Fruit fly (Drosophila melanogaster) whole organism, pupa: ENCODE results near the gene CG32053.

Experiments
- CG10348 ChIP-seq: fragments of 200-800 bp; sonication (Bioruptor generic); IDR thresholded peaks from 2 replicates; pipeline ENCODE4 v1.3.6; 2022; ENCODE audit warnings: missing biosample characterization, missing genetic modification characterization
- CG13204 ChIP-seq: fragments of 200-800 bp; sonication (Bioruptor generic); optimal IDR thresholded peaks from 2 replicates; lab custom pipeline; 2018; ENCODE audit warnings: missing biosample characterization, mild to moderate bottlenecking, missing genetic modification characterization, moderate library complexity
- CG14655 ChIP-seq: fragments of 200-800 bp; sonication (Bioruptor generic); optimal IDR thresholded peaks from 3 replicates; lab custom pipeline; 2017; ENCODE audit warnings: mild to moderate bottlenecking, missing biosample characterization, missing genetic modification reagents, missing genetic modification characterization
- CG15710 ChIP-seq: fragments of 200-800 bp; sonication (Bioruptor generic); optimal IDR thresholded peaks from 2 replicates; lab custom pipeline; 2018; ENCODE audit warnings: missing biosample characterization, mild to moderate bottlenecking, missing genetic modification characterization, moderate library complexity
- CG17806 ChIP-seq: fragments of 200-800 bp; sonication (Bioruptor generic); optimal IDR thresholded peaks from 2 replicates; lab custom pipeline; 2018; ENCODE audit warnings: missing biosample characterization, mild to moderate bottlenecking, missing genetic modification characterization, moderate library complexity
- CG32121 ChIP-seq: fragments of 200-800 bp; sonication (Bioruptor generic); IDR thresholded peaks from 2 replicates; pipeline ENCODE4 v1.3.6; 2022; ENCODE audit warnings: missing biosample characterization, missing genetic modification characterization
- CG34367 ChIP-seq: fragments of 200-800 bp; sonication (Bioruptor generic); optimal IDR thresholded peaks from 2 replicates; lab custom pipeline; 2018; ENCODE audit warnings: missing biosample characterization, mild to moderate bottlenecking, missing genetic modification characterization
- CG4496 ChIP-seq: fragments of 200-800 bp; sonication (Bioruptor generic); IDR thresholded peaks from 3 replicates; pipeline ENCODE4 v1.3.6; 2022; ENCODE audit warnings: missing biosample characterization, missing genetic modification characterization
- CG8159 ChIP-seq: fragments of 200-800 bp; sonication (Bioruptor generic); optimal IDR thresholded peaks from 3 replicates; lab custom pipeline; 2018; ENCODE audit warnings: missing biosample characterization, mild to moderate bottlenecking, missing genetic modification characterization, moderate library complexity
- CG9948 ChIP-seq: fragments of 200-800 bp; sonication (Bioruptor generic); optimal IDR thresholded peaks from 2 replicates; lab custom pipeline; 2018; ENCODE audit warnings: missing biosample characterization, mild to moderate bottlenecking, missing genetic modification characterization, moderate library complexity
- D1 ChIP-seq: fragments of 200-800 bp; sonication (Bioruptor generic); optimal IDR thresholded peaks from 2 replicates; lab custom pipeline; 2018; ENCODE audit warnings: missing biosample characterization, mild to moderate bottlenecking, missing genetic modification characterization, moderate library complexity
- EcR ChIP-seq: fragments of 200-800 bp; sonication (Bioruptor generic); optimal IDR thresholded peaks from 3 replicates; lab custom pipeline; 2019; ENCODE audit warnings: missing biosample characterization, missing genetic modification characterization, mild to moderate bottlenecking, moderate library complexity, missing genetic modification reagents
- Ets98B ChIP-seq: fragments of 200-800 bp; sonication (Bioruptor generic); IDR thresholded peaks from 2 replicates; pipeline ENCODE4 v1.3.6; 2022; ENCODE audit warnings: missing biosample characterization, missing genetic modification characterization
- Pif1A ChIP-seq: fragments of 200-800 bp; sonication (Bioruptor generic); optimal IDR thresholded peaks from 3 replicates; lab custom pipeline; 2016; ENCODE audit warnings: missing biosample characterization, missing genetic modification characterization
- Pif1B ChIP-seq: fragments of 200-800 bp; sonication (Bioruptor generic); optimal IDR thresholded peaks from 3 replicates; lab custom pipeline; 2016; ENCODE audit warnings: missing biosample characterization, missing genetic modification characterization
- Snoo ChIP-seq: fragments of 200-800 bp; sonication (Bioruptor generic); optimal IDR thresholded peaks from 3 replicates; lab custom pipeline; 2017; ENCODE audit warnings: missing biosample characterization, mild to moderate bottlenecking, missing genetic modification characterization, inconsistent platforms
- fd96Ca ChIP-seq: fragments of 200-800 bp; sonication (Bioruptor generic); IDR thresholded peaks from 3 replicates; pipeline ENCODE4 v1.3.6; 2022; ENCODE audit warnings: missing biosample characterization, missing genetic modification characterization
- gl ChIP-seq: fragments of 200-800 bp; sonication (Bioruptor generic); optimal IDR thresholded peaks from 2 replicates; lab custom pipeline; 2018; ENCODE audit warnings: missing biosample characterization, mild to moderate bottlenecking, missing genetic modification characterization
- rn ChIP-seq: fragments of 200-800 bp; sonication (Bioruptor generic); IDR thresholded peaks from 2 replicates; pipeline ENCODE4 v1.3.6; 2022; ENCODE audit warnings: missing biosample characterization, missing genetic modification characterization

Gene CG32053

DNA sequence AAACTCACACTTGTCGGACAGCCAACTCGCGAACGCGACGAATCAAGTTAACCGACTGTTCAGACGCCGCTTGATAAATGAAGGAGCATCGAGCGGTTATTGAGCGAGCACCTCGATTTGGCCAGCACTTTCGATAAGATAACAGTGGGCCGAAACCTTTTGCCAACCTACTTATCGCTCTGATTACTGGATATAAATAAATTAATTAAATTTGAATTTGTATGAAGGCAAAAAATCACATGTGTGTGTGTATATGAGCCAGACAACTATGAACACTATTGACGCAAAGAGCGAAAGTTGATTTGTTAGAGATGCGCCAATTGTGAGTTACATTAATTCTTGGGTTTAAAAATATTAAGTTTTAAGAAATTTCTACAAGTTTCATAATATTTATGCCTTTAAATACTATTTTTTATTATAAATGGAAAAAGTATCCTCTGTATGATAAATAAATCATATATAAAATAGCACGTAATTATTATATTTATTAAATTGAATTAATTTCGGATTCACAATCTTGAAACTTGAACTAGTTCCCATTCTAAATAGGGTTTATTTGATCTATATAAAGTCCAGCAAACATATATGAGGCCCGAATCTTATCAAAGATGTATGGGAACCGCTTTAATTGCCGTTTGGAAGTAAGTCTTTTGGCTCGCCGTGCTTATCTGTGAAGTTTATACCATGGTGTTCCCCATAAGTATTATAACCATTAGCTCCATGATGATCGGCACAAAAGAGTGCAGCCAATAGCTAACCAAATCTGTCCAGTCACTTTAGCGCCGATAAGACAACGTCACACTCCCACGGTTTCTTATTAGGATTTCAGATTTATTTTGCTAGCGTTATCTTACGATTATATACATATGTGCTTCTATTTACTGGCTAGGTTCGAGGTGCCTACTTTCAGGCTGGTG lies 2.5 kb downstream of the CG32053 start, which contains the start of gene CG14160:
Gene CG14160 (minus strand): TSS at position 51 of the 917 bp plus-strand sequence.
- no peak for TF ChIP-seq CG8159
- TF ChIP-seq Snoo (tag; lab: Kevin White, UChicago) = no peak
- TF ChIP-seq gl (tag; lab: Kevin White, UChicago) = no peak
- no peak for TF ChIP-seq Pif1A (GFP tag; lab: Kevin White, UChicago)
- no peak for TF ChIP-seq CG15710 (tag; lab: Kevin White, UChicago)
- no peak for TF ChIP-seq CG4496 (GFP tag; lab: Robert Waterston, UW)
- no peak for TF ChIP-seq CG10348 (GFP tag; lab: Robert Waterston, UW)
- TF ChIP-seq CG14655 (GFP tag; lab: Kevin White, UChicago) = no peak

dm6 chr3L:10088415-10088814 lies 3.7 kb downstream of the CG32053 start:
- TF ChIP-seq Ets98B (no peak), Pif1B (GFP tag; lab: Kevin White, UChicago) (no peak), CG10348 (GFP tag; lab: Robert Waterston, UW) (no peak), EcR (no peak), CG4496 (GFP tag; lab: Robert Waterston, UW) (no peak), gl (tag; lab: Kevin White, UChicago) (no peak), Snoo (tag; lab: Kevin White, UChicago) (no peak), CG34367 (tag; lab: Kevin White, UChicago) (no peak), CG32121 (GFP tag; lab: Robert Waterston, UW) (no peak), rn (no peak), Pif1A (GFP tag; lab: Kevin White, UChicago) (no peak), CG14655 (GFP tag; lab: Kevin White, UChicago) (no peak), CG8159 (no peak), CG13204 (no peak), fd96Ca (GFP tag; lab: Robert Waterston, UW) (no peak), CG17806 (tag; lab: Kevin White, UChicago) (no peak), CG9948 (tag; lab: Kevin White, UChicago) (no peak)

DNA sequence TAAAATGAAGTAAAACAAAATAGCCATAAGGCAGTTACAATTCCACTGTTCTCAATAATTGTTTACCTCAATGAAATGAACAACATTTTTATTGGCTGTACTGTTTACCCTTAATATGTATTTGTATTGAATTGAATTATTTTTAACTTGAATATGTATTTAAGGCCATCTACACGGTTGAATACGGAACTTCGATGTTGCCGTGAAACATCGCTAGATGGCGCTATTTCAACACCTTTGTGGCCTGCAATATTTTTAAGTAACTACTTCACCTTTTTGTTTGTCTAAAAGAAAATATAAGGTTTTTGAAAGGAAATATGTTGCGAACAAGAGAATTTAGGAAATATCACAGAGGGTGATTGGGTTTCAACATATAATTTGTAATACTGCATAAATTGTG lies 13.6 kb downstream of the CG32053 start:
- TF ChIP-seq CG32121 (GFP tag; lab: Robert Waterston, UW) (no peak), Ets98B (no peak), rn (no peak)
- TF ChIP-seq, all 21 proteins: peak for 0

DNA sequence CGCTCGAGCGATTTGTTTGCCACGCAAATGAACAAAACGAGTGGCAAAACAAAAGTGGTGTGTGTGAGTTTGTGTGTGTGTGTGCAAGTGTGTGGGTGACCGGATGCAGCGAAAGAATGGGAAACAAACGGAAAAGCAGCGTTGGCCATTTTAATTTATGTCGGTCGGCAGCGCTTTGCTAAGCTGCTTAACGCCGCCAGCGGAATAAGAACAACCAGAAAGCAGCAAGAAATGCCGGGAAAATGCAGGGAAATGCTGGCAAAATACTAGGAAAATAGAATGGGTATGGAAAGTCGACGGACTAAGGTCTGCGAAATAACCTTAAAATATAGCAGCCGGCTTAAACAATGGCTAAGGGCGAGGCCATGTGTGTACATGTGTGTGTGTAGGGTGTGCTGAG lies 39.6 kb downstream of the CG32053 start:
- TF ChIP-seq rn (no peak), CG15710 (tag; lab: Kevin White, UChicago) (no peak), CG32121 (GFP tag; lab: Robert Waterston, UW) (no peak), CG34367 (tag; lab: Kevin White, UChicago) (no peak), CG14655 (GFP tag; lab: Kevin White, UChicago) (no peak), CG13204 (no peak), Pif1B (GFP tag; lab: Kevin White, UChicago) (no peak), gl (tag; lab: Kevin White, UChicago) (no peak), D1 (tag; lab: Kevin White, UChicago) (no peak), Snoo (tag; lab: Kevin White, UChicago) (no peak), Pif1A (GFP tag; lab: Kevin White, UChicago) (no peak), CG10348 (GFP tag; lab: Robert Waterston, UW) (no peak), CG17806 (tag; lab: Kevin White, UChicago) (no peak), EcR (no peak)
